Fruit fly (Drosophila melanogaster) whole organism, embryonic: ENCODE data around the gene CG8460.
A peak's percentile ranks its signal among the peaks of the same experiment; 100 is the strongest.

Experiments used
- Adf1 ChIP-seq: fragments of 200-800 bp; sonication (Bioruptor generic); IDR thresholded peaks from 2 replicates; pipeline ENCODE4 v1.3.6; 2022; ENCODE audit warnings: missing biosample characterization, missing genetic modification characterization
- Antp ChIP-seq: fragments of 200-800 bp; sonication (Bioruptor generic); optimal IDR thresholded peaks from 3 replicates; lab custom pipeline; 2016; ENCODE audit warnings: missing biosample characterization, missing genetic modification characterization
- B-H2 ChIP-seq: fragments of 200-800 bp; sonication (Bioruptor generic); optimal IDR thresholded peaks from 2 replicates; lab custom pipeline; 2018; ENCODE audit warnings: missing biosample characterization, mild to moderate bottlenecking, missing genetic modification characterization
- CG10321 ChIP-seq: fragments of 200-800 bp; sonication (Bioruptor generic); IDR thresholded peaks from 2 replicates; pipeline ENCODE4 v1.3.6; 2022; ENCODE audit warnings: missing biosample characterization, missing genetic modification characterization
- CG11093 ChIP-seq: fragments of 200-800 bp; sonication (Bioruptor generic); IDR thresholded peaks from 3 replicates; pipeline ENCODE4 v1.3.6; 2022; ENCODE audit warnings: missing biosample characterization, missing genetic modification characterization
- CG11504 ChIP-seq: fragments of 200-800 bp; sonication (Bioruptor generic); optimal IDR thresholded peaks from 3 replicates; lab custom pipeline; 2019; ENCODE audit warnings: missing biosample characterization, mild to moderate bottlenecking, missing genetic modification characterization, moderate library complexity
- CG11696 ChIP-seq: fragments of 200-800 bp; sonication (Bioruptor generic); IDR thresholded peaks from 2 replicates; pipeline ENCODE4 v1.3.6; 2022; ENCODE audit warnings: missing biosample characterization, missing genetic modification characterization
- CG14441 ChIP-seq: fragments of 200-800 bp; sonication (Bioruptor generic); IDR thresholded peaks from 2 replicates; pipeline ENCODE4 v1.3.6; 2022; ENCODE audit warnings: missing biosample characterization, missing genetic modification characterization
- CG15601 ChIP-seq: fragments of 200-800 bp; sonication (Bioruptor generic); optimal IDR thresholded peaks from 3 replicates; lab custom pipeline; 2019; ENCODE audit warnings: missing biosample characterization, mild to moderate bottlenecking, missing genetic modification characterization, moderate library complexity
- CG15696 ChIP-seq: fragments of 200-800 bp; sonication (Bioruptor generic); optimal IDR thresholded peaks from 2 replicates; lab custom pipeline; 2019; ENCODE audit warnings: missing biosample characterization, mild to moderate bottlenecking, missing genetic modification characterization, moderate library complexity
- CG17802 ChIP-seq: fragments of 200-800 bp; sonication (Bioruptor generic); optimal IDR thresholded peaks from 2 replicates; lab custom pipeline; 2018; ENCODE audit warnings: missing biosample characterization, mild to moderate bottlenecking, missing genetic modification characterization, moderate library complexity
- CG42726 ChIP-seq: fragments of 200-800 bp; sonication (Bioruptor generic); IDR thresholded peaks from 2 replicates; pipeline ENCODE4 v1.3.6; 2022; ENCODE audit warnings: missing biosample characterization, missing genetic modification characterization; ENCODE audit not compliant: partially characterized antibody
- CG4328 ChIP-seq: fragments of 200-800 bp; sonication (Bioruptor generic); optimal IDR thresholded peaks from 3 replicates; lab custom pipeline; 2017; ENCODE audit warnings: missing biosample characterization, missing genetic modification reagents, missing genetic modification characterization
- CG4730 ChIP-seq: fragments of 200-800 bp; sonication (Bioruptor generic); IDR thresholded peaks from 2 replicates; pipeline ENCODE4 v1.3.6; 2022; ENCODE audit warnings: missing biosample characterization, missing genetic modification characterization
- CG6254 ChIP-seq: fragments of 200-800 bp; sonication (Bioruptor generic); optimal IDR thresholded peaks from 3 replicates; lab custom pipeline; 2017; ENCODE audit warnings: mild to moderate bottlenecking, missing biosample characterization, missing genetic modification reagents, missing genetic modification characterization
- CG6683 ChIP-seq: fragments of 200-800 bp; sonication (Bioruptor generic); optimal IDR thresholded peaks from 2 replicates; lab custom pipeline; 2017; ENCODE audit warnings: missing biosample characterization, mild to moderate bottlenecking, missing genetic modification characterization, missing genetic modification reagents
- CG6791 ChIP-seq: fragments of 200-800 bp; sonication (Bioruptor generic); IDR thresholded peaks from 3 replicates; pipeline ENCODE4 v1.3.6; 2022; ENCODE audit warnings: missing biosample characterization, missing genetic modification characterization; ENCODE audit not compliant: partially characterized antibody
- CG6813 ChIP-seq: fragments of 200-800 bp; sonication (Bioruptor generic); optimal IDR thresholded peaks from 2 replicates; lab custom pipeline; 2017; ENCODE audit warnings: missing biosample characterization, missing genetic modification characterization, mild to moderate bottlenecking, moderate library complexity, missing genetic modification reagents
- CG8290 ChIP-seq, 3 experiments: fragments of 200-800 bp; sonication (Bioruptor generic); optimal IDR thresholded peaks; 2 replicates each; lab custom pipeline; 2016 to 2019; ENCODE audit warnings: missing biosample characterization in 3 of 3, missing genetic modification characterization in 3 of 3, mild to moderate bottlenecking in 2 of 3, moderate library complexity in 1 of 3
- D ChIP-seq, 2 experiments: fragments of 200-800 bp in 1 of 2; fragments of >200 bp in 1 of 2; sonication (Bioruptor generic) in 1 of 2; optimal IDR thresholded peaks; 2 replicates in 1 of 2; 3 replicates in 1 of 2; lab custom pipeline; 2017; ENCODE audit warnings: mild to moderate bottlenecking in 1 of 2, missing biosample characterization in 1 of 2, missing genetic modification characterization in 1 of 2, missing genetic modification reagents in 1 of 2
- Doc2 ChIP-seq: fragments of 200-800 bp; sonication (Bioruptor generic); IDR thresholded peaks from 2 replicates; pipeline ENCODE4 v1.3.6; 2022; ENCODE audit warnings: missing biosample characterization, missing genetic modification characterization
- ERR ChIP-seq: fragments of 200-800 bp; sonication (Bioruptor generic); optimal IDR thresholded peaks from 2 replicates; lab custom pipeline; 2016; ENCODE audit warnings: missing biosample characterization, missing genetic modification characterization
- Hr39 ChIP-seq: fragments of >200 bp; optimal IDR thresholded peaks from 2 replicates; lab custom pipeline; 2017
- Lhr ChIP-seq: fragments of 200-800 bp; sonication (Bioruptor generic); optimal IDR thresholded peaks from 3 replicates; lab custom pipeline; 2017; ENCODE audit warnings: mild to moderate bottlenecking, missing biosample characterization, missing genetic modification reagents, missing genetic modification characterization
- MESR4 ChIP-seq: fragments of 200-800 bp; sonication (Bioruptor generic); optimal IDR thresholded peaks from 2 replicates; lab custom pipeline; 2018; ENCODE audit warnings: missing biosample characterization, mild to moderate bottlenecking, missing genetic modification characterization, moderate library complexity
- Mad ChIP-seq: fragments of 200-800 bp; sonication (Bioruptor generic); optimal IDR thresholded peaks from 2 replicates; lab custom pipeline; 2016; ENCODE audit warnings: missing biosample characterization, missing genetic modification characterization
- Meics ChIP-seq: fragments of 200-800 bp; sonication (Bioruptor generic); optimal IDR thresholded peaks from 2 replicates; lab custom pipeline; 2017; ENCODE audit warnings: missing biosample characterization, mild to moderate bottlenecking, missing genetic modification characterization
- Nf-YA ChIP-seq: fragments of 200-800 bp; sonication (Bioruptor generic); IDR thresholded peaks from 2 replicates; pipeline ENCODE4 v1.3.6; 2022; ENCODE audit warnings: missing biosample characterization, missing genetic modification characterization
- Opbp ChIP-seq: fragments of 200-800 bp; sonication (Bioruptor generic); IDR thresholded peaks from 3 replicates; pipeline ENCODE4 v1.3.6; 2022; ENCODE audit warnings: missing biosample characterization, missing genetic modification characterization; ENCODE audit not compliant: partially characterized antibody
- Sry-β ChIP-seq: fragments of 200-800 bp; sonication (Bioruptor generic); optimal IDR thresholded peaks from 2 replicates; lab custom pipeline; 2018; ENCODE audit warnings: missing biosample characterization, mild to moderate bottlenecking, missing genetic modification characterization, moderate library complexity
- Sry-δ ChIP-seq: fragments of 200-800 bp; sonication (Bioruptor generic); optimal IDR thresholded peaks from 2 replicates; lab custom pipeline; 2016; ENCODE audit warnings: missing biosample characterization, missing genetic modification characterization
- Usf ChIP-seq: fragments of 200-800 bp; sonication (Bioruptor generic); optimal IDR thresholded peaks from 2 replicates; lab custom pipeline; 2017; ENCODE audit warnings: missing genotype, missing biosample characterization, missing genetic modification characterization
- crc ChIP-seq: fragments of 200-800 bp; sonication (Bioruptor generic); optimal IDR thresholded peaks from 2 replicates; lab custom pipeline; 2016; ENCODE audit warnings: missing biosample characterization, missing genetic modification characterization
- emc ChIP-seq: fragments of 200-800 bp; sonication (Bioruptor generic); optimal IDR thresholded peaks from 2 replicates; lab custom pipeline; 2016; ENCODE audit warnings: missing biosample characterization, missing genetic modification characterization
- exex ChIP-seq: fragments of 200-800 bp; sonication (Bioruptor generic); optimal IDR thresholded peaks from 4 replicates; lab custom pipeline; 2018; ENCODE audit warnings: missing biosample characterization, mild to moderate bottlenecking, missing genetic modification characterization, moderate library complexity
- grau ChIP-seq: fragments of 200-800 bp; optimal IDR thresholded peaks from 3 replicates; lab custom pipeline; 2019; ENCODE audit warnings: missing biosample characterization, mild to moderate bottlenecking, missing genetic modification characterization, moderate library complexity
- insv ChIP-seq, 2 experiments: fragments of 200-800 bp; sonication (Bioruptor generic); optimal IDR thresholded peaks; 3 replicates each; lab custom pipeline; 2016 to 2018; ENCODE audit warnings: missing biosample characterization in 2 of 2, missing genetic modification characterization in 2 of 2
- jigr1 ChIP-seq: fragments of 200-800 bp; sonication (Bioruptor generic); IDR thresholded peaks from 3 replicates; pipeline ENCODE4 v1.3.6; 2022; ENCODE audit warnings: missing biosample characterization, missing genetic modification characterization
- ken ChIP-seq: fragments of 200-800 bp; sonication (Bioruptor generic); IDR thresholded peaks from 3 replicates; pipeline ENCODE4 v1.3.6; 2022; ENCODE audit warnings: missing biosample characterization, missing genetic modification characterization
- knrl ChIP-seq: fragments of 200-800 bp; sonication (Bioruptor generic); IDR thresholded peaks from 3 replicates; pipeline ENCODE4 v1.3.6; 2022; ENCODE audit warnings: missing biosample characterization, missing genetic modification characterization; ENCODE audit not compliant: partially characterized antibody
- nerfin-2 ChIP-seq: fragments of 200-800 bp; sonication (Bioruptor generic); IDR thresholded peaks from 2 replicates; pipeline ENCODE4 v1.3.6; 2022; ENCODE audit warnings: missing biosample characterization, missing genetic modification characterization; ENCODE audit not compliant: partially characterized antibody
- org-1 ChIP-seq: fragments of 200-800 bp; sonication (Bioruptor generic); optimal IDR thresholded peaks from 2 replicates; lab custom pipeline; 2017; ENCODE audit warnings: missing biosample characterization, missing genetic modification characterization
- phol ChIP-seq: fragments of 200-800 bp; sonication (Bioruptor generic); optimal IDR thresholded peaks from 3 replicates; lab custom pipeline; 2018; ENCODE audit warnings: missing biosample characterization, mild to moderate bottlenecking, missing genetic modification characterization, moderate library complexity
- sna ChIP-seq: fragments of 200-800 bp; sonication (Bioruptor generic); IDR thresholded peaks from 2 replicates; pipeline ENCODE4 v1.3.6; 2022; ENCODE audit warnings: missing biosample characterization, missing genetic modification characterization; ENCODE audit not compliant: partially characterized antibody
- stc ChIP-seq: fragments of 200-800 bp; sonication (Bioruptor generic); IDR thresholded peaks from 2 replicates; pipeline ENCODE4 v1.3.6; 2022; ENCODE audit warnings: missing biosample characterization, missing genetic modification characterization
- tap ChIP-seq: fragments of 200-800 bp; optimal IDR thresholded peaks from 3 replicates; lab custom pipeline; 2019; ENCODE audit warnings: missing biosample characterization, mild to moderate bottlenecking, missing genetic modification characterization, moderate library complexity
- tin ChIP-seq: fragments of 200-800 bp; sonication (Bioruptor generic); optimal IDR thresholded peaks from 3 replicates; lab custom pipeline; 2016; ENCODE audit warnings: missing biosample characterization, missing genetic modification characterization
- unc-4 ChIP-seq: fragments of 200-800 bp; sonication (Bioruptor generic); IDR thresholded peaks from 2 replicates; pipeline ENCODE4 v1.3.6; 2022; ENCODE audit warnings: missing biosample characterization, missing genetic modification characterization; ENCODE audit not compliant: partially characterized antibody
- zen ChIP-seq: fragments of 200-800 bp; sonication (Bioruptor generic); optimal IDR thresholded peaks from 3 replicates; lab custom pipeline; 2018; ENCODE audit warnings: missing biosample characterization, mild to moderate bottlenecking, missing genetic modification characterization, moderate library complexity

CG8460 gene

dm6 chr2L:8156682-8157081, 40.3 kb upstream of the CG8460 start (continued):
- peak; percentile 71 for TF ChIP-seq CG11504 (tag; lab: Kevin White, UChicago)
- peak; percentile 6 for TF ChIP-seq emc (GFP tag; lab: Kevin White, UChicago)
- peak; percentile 19 for TF ChIP-seq Lhr (GFP tag; lab: Kevin White, UChicago)
- TF ChIP-seq tap, result peak; percentile 56
- TF ChIP-seq Hr39 (lab: Kevin White, UChicago), result no peak
- TF ChIP-seq Usf (GFP tag; lab: Kevin White, UChicago), result no peak
- no peak for TF ChIP-seq CG42726
- no peak for TF ChIP-seq CG15601 (tag; lab: Kevin White, UChicago)
- TF ChIP-seq crc (GFP tag; lab: Kevin White, UChicago), result peak; percentile 60
- TF ChIP-seq B-H2 (GFP tag; lab: Kevin White, UChicago), result peak; percentile 80
- peak; percentile 33 for TF ChIP-seq CG6683 (GFP tag; lab: Kevin White, UChicago)
- TF ChIP-seq Nf-YA (GFP tag; lab: Robert Waterston, UW), result no peak
- TF ChIP-seq CG10321 (GFP tag; lab: Robert Waterston, UW), result no peak
- TF ChIP-seq jigr1 (GFP tag; lab: Robert Waterston, UW), result no peak
- TF ChIP-seq Meics (GFP tag; lab: Kevin White, UChicago), result peak; percentile 75
- no peak for TF ChIP-seq ERR (GFP tag; lab: Kevin White, UChicago)
- peak; percentile 42 for TF ChIP-seq Sry-δ
- peak; percentile 57 for TF ChIP-seq Adf1 (GFP tag; lab: Robert Waterston, UW)
- TF ChIP-seq sna, result peak; percentile 59; the same call in 1 of the 2 replicates
- TF ChIP-seq org-1 (GFP tag; lab: Kevin White, UChicago), result no peak
- TF ChIP-seq Doc2 (GFP tag; lab: Robert Waterston, UW), result no peak
- peak; percentile 54; the same call in 1 of the 2 replicates for TF ChIP-seq CG4730 (GFP tag; lab: Robert Waterston, UW)
- peak; percentile 35 for TF ChIP-seq exex (tag; lab: Kevin White, UChicago)
- peak; percentile 59 for TF ChIP-seq Antp (GFP tag; lab: Kevin White, UChicago)
- TF ChIP-seq D (optimal IDR thresholded peaks at IDR 0.05; lab: Kevin White, UChicago), result no peak
- peak; percentile 40 for TF ChIP-seq D (GFP tag; optimal IDR thresholded peaks at IDR 0.05; lab: Kevin White, UChicago)
- peak; percentile 25 for TF ChIP-seq Sry-β (GFP tag; lab: Kevin White, UChicago)
- peak; percentile 69 for TF ChIP-seq zen
- TF ChIP-seq nerfin-2 (GFP tag; lab: Robert Waterston, UW), result no peak
- TF ChIP-seq CG14441 (GFP tag; lab: Robert Waterston, UW), result peak; percentile 75
- no peak for TF ChIP-seq CG17802 (tag; lab: Kevin White, UChicago)
- TF ChIP-seq MESR4 (GFP tag; lab: Kevin White, UChicago), result peak; percentile 37
- TF ChIP-seq grau (tag; lab: Kevin White, UChicago), result peak; percentile 69
- TF ChIP-seq CG8290 (GFP tag; optimal IDR thresholded peaks at IDR 0.05; lab: Kevin White, UChicago), result peak; percentile 26
- TF ChIP-seq CG8290 (tag; optimal IDR thresholded peaks at IDR 0.05; lab: Kevin White, UChicago), result peak in 1 of 2 experiments; percentile 83
- no peak for TF ChIP-seq CG11696 (GFP tag; lab: Robert Waterston, UW)
- no peak for TF ChIP-seq CG6791 (GFP tag; lab: Robert Waterston, UW)
- TF ChIP-seq tin, result peak; percentile 76
- no peak for TF ChIP-seq knrl
- no peak for TF ChIP-seq CG6813 (GFP tag; lab: Kevin White, UChicago)
- TF ChIP-seq insv (GFP tag; optimal IDR thresholded peaks at IDR 0.05; lab: Kevin White, UChicago), result no peak
- peak; percentile 53; the same call in 2 of the 3 replicates for TF ChIP-seq CG11093
- peak; percentile 71 for TF ChIP-seq Mad (GFP tag; lab: Kevin White, UChicago)
- 0 out of 2 replicates have a peak, but pooled peaks have one; percentile 35 for TF ChIP-seq unc-4 (GFP tag; lab: Robert Waterston, UW)
- 0 out of 3 replicates have a peak, but pooled peaks have one; percentile 23 for TF ChIP-seq ken
- TF ChIP-seq phol, result peak; percentile 76
- peak; percentile 69 for TF ChIP-seq stc (GFP tag; lab: Robert Waterston, UW)
- TF ChIP-seq CG15696 (tag; lab: Kevin White, UChicago), result peak; percentile 59
- no peak for TF ChIP-seq Opbp
- TF ChIP-seq CG4328, result peak; percentile 59
- no peak for TF ChIP-seq CG6254 (GFP tag; lab: Kevin White, UChicago)
